Worm (Caenorhabditis elegans): ENCODE data around the gene R11A8.1.

DNA sequence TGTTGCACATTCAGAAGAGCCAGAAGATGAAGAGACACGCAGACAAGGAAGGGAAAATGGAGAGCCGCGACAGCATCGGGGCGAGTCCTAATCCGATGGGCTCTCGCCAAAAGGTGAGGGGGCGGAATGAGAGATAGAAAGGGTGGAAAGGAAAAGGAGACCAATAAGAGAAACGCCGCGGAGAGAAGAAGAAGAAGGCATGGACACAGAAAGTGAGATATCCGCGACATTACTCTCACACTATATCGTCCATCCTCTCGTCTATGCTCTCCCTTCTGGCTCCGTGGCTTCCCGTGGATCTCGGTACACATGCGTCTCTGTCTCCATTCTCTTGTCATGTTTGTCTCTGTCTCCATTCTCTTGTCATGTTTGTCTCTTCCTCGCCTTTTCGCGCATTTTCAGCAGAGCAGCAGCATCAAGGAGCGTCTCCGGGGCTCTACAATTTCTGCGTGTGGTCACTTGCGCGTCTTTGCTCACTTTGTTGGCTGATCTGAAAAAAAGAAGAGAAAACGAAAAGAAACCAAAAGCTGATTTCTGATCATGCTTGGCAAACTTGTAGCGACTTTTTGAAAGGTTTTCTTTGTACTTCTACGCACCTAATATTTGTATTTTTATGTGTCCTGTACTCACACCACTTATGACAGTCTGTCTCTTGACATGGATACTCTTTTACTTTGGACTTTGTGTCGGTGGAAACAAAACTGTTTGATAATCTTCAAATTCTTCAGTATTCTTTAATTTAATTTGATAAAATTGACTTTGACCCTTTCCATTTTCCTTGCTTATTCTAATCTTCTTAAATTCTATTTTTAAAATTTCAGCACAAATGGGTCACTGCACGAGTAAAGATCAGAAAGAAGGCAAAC, 46.5 kb upstream of the R11A8.1 start, which contains the start of gene gpa-7:
- TF ChIP-seq snpc-4 (GFP tag; optimal IDR thresholded peaks at IDR 0.05) (no peak), snpc-4 (tag; optimal IDR thresholded peaks at IDR 0.05) (no peak), cebp-2 (GFP tag; IDR thresholded peaks at IDR 0.05) (no peak), attf-3 (GFP tag; conservative IDR thresholded peaks at IDR 0.05) (no peak), rpc-1 (optimal IDR thresholded peaks at IDR 0.05) (no peak), rpc-1 (tag; optimal IDR thresholded peaks at IDR 0.05) (no peak), unc-62 (GFP tag; optimal IDR thresholded peaks at IDR 0.05) (no peak), F37B4.10 (GFP tag; IDR thresholded peaks at IDR 0.05) (no peak)
